Worm (Caenorhabditis elegans) whole organism, L2 larva: ENCODE data around the gene srj-20.
"Not testable (repeated sequence)": the region's sequence is repeated elsewhere in the genome, so short reads cannot be mapped to it uniquely, and the experiment has no call there.

Experiments used
- ceh-82 ChIP-seq: fragments of 150-350 bp; optimal IDR thresholded peaks from 2 replicates; lab custom pipeline; 2014; ENCODE audit warnings: missing biosample characterization, missing genetic modification characterization
- elt-1 ChIP-seq: fragments of 150-350 bp; optimal IDR thresholded peaks from 2 replicates; lab custom pipeline; 2014; ENCODE audit warnings: missing biosample characterization, missing genetic modification characterization
- lin-39 ChIP-seq: fragments of 150-350 bp; optimal IDR thresholded peaks from 2 replicates; lab custom pipeline; 2014; ENCODE audit warnings: missing biosample characterization, missing genetic modification reagents, missing genetic modification characterization

srj-20 gene

ce11 chrV:2536309-2536708, 36.7 kb downstream of the srj-20 start, which contains the start of gene Y45G12C.10:
Y45G12C.10 (minus strand) TSS chrV:2536409.
- TF ChIP-seq lin-39 (tag; lab: Kevin White, UChicago); ceh-82 (tag; lab: Kevin White, UChicago); elt-1: not testable (repeated sequence)
